Worm (Caenorhabditis elegans) whole organism, L4 larva: ENCODE results near the gene W04E12.9.
A peak's percentile ranks its signal among the peaks of the same experiment; 100 is the strongest.

ENCODE experiments used
- F10B5.3 ChIP-seq: sonication (generic microtip); optimal IDR thresholded peaks from 2 replicates; lab custom pipeline; 2016; ENCODE audit warnings: mild to moderate bottlenecking, missing genetic modification characterization, missing compliant biosample characterization
- F49E8.2 ChIP-seq: sonication (generic microtip); optimal IDR thresholded peaks from 2 replicates; lab custom pipeline; 2016; ENCODE audit warnings: missing compliant biosample characterization, mild to moderate bottlenecking, missing genetic modification characterization, borderline replicate concordance
- R02D3.7 ChIP-seq: fragments of 150-350 bp; sonication (generic microtip); optimal IDR thresholded peaks from 3 replicates; lab custom pipeline; 2014; ENCODE audit warnings: missing biosample characterization, missing genetic modification characterization
- T20F7.1 ChIP-seq: fragments of 200-800 bp; sonication (Bioruptor generic); optimal IDR thresholded peaks from 2 replicates; lab custom pipeline; 2018; ENCODE audit warnings: mild to moderate bottlenecking, missing genetic modification characterization, missing compliant biosample characterization
- aha-1 ChIP-seq: fragments of 150-350 bp; peaks from one replicate; lab custom pipeline; 2014; ENCODE audit warnings: missing biosample characterization, missing genetic modification characterization
- arid-1 ChIP-seq: fragments of 200-800 bp; sonication (Bioruptor generic); conservative IDR thresholded peaks from 2 replicates; pipeline ENCODE4 v1.3.6; 2022; ENCODE audit warnings: missing genetic modification reagents, missing genetic modification characterization, missing compliant biosample characterization
- attf-4 ChIP-seq: sonication (generic microtip); optimal IDR thresholded peaks from 3 replicates; lab custom pipeline; 2017; ENCODE audit warnings: missing biosample characterization, missing genetic modification characterization
- ceh-44 ChIP-seq: fragments of 200-800 bp; sonication (Bioruptor generic); IDR thresholded peaks from 2 replicates; pipeline ENCODE4 v1.3.6; 2022; ENCODE audit warnings: missing genetic modification reagents, missing genetic modification characterization, missing compliant biosample characterization
- ceh-82 ChIP-seq: sonication (generic microtip); optimal IDR thresholded peaks from 2 replicates; lab custom pipeline; 2017; ENCODE audit warnings: missing biosample characterization, missing genetic modification characterization
- daf-19 ChIP-seq: fragments of 200-800 bp; sonication (Bioruptor generic); conservative IDR thresholded peaks from 2 replicates; pipeline ENCODE4 v1.3.6; 2022; ENCODE audit warnings: missing genetic modification characterization, missing compliant biosample characterization
- dmd-8 ChIP-seq: fragments of 200-800 bp; sonication (Bioruptor generic); IDR thresholded peaks from 2 replicates; pipeline ENCODE4 v1.3.6; 2022; ENCODE audit warnings: missing genetic modification characterization, missing compliant biosample characterization
- egl-27 ChIP-seq: sonication (generic microtip); optimal IDR thresholded peaks from 3 replicates; lab custom pipeline; 2017; ENCODE audit warnings: missing biosample characterization, missing genetic modification reagents, missing genetic modification characterization
- fkh-10 ChIP-seq: fragments of 150-350 bp; optimal IDR thresholded peaks from 2 replicates; lab custom pipeline; 2014; ENCODE audit warnings: missing biosample characterization, missing genetic modification reagents, missing genetic modification characterization
- fos-1 ChIP-seq: fragments of 150-350 bp; optimal IDR thresholded peaks from 2 replicates; lab custom pipeline; 2014; ENCODE audit warnings: missing biosample characterization, missing genetic modification characterization
- gei-8 ChIP-seq: fragments of 200-800 bp; sonication (Bioruptor generic); optimal IDR thresholded peaks from 2 replicates; lab custom pipeline; 2018; ENCODE audit warnings: mild to moderate bottlenecking, missing genetic modification characterization, missing compliant biosample characterization
- hif-1 ChIP-seq, 2 experiments: sonication (generic microtip); optimal IDR thresholded peaks; 2 replicates each; lab custom pipeline; 2016 to 2017; ENCODE audit warnings: missing compliant biosample characterization in 2 of 2, missing genetic modification characterization in 2 of 2, missing genetic modification reagents in 2 of 2, missing genotype in 2 of 2, mild to moderate bottlenecking in 1 of 2
- hlh-30 ChIP-seq: sonication (generic microtip); optimal IDR thresholded peaks from 2 replicates; lab custom pipeline; 2017; ENCODE audit warnings: antibody characterized with exemption, mild to moderate bottlenecking, missing genetic modification characterization, missing compliant biosample characterization; ENCODE audit not compliant: insufficient read depth
- lim-7 ChIP-seq: fragments of 200-800 bp; sonication (Bioruptor generic); IDR thresholded peaks from 2 replicates; pipeline ENCODE4 v1.3.6; 2022; ENCODE audit warnings: missing genetic modification characterization, missing compliant biosample characterization
- lin-38 ChIP-seq: fragments of 200-800 bp; sonication (Bioruptor generic); IDR thresholded peaks from 2 replicates; pipeline ENCODE4 v1.3.6; 2022; ENCODE audit warnings: missing genetic modification reagents, missing genetic modification characterization, missing compliant biosample characterization
- lsy-2 ChIP-seq, 2 experiments: fragments of 150-350 bp in 1 of 2; sonication (generic microtip) in 1 of 2; optimal IDR thresholded peaks; 2 replicates each; lab custom pipeline; 2014 to 2017; ENCODE audit warnings: missing biosample characterization in 2 of 2, missing genetic modification characterization in 2 of 2
- madf-5 ChIP-seq, 2 experiments: fragments of 200-800 bp; sonication (Bioruptor generic); IDR thresholded peaks; 2 replicates each; pipeline ENCODE4 v1.3.6; 2022; ENCODE audit warnings: missing compliant biosample characterization in 2 of 2, missing genetic modification characterization in 2 of 2
- madf-9 ChIP-seq: fragments of 200-800 bp; sonication (Bioruptor generic); conservative IDR thresholded peaks from 2 replicates; pipeline ENCODE4 v1.3.6; 2022; ENCODE audit warnings: missing genetic modification reagents, missing genetic modification characterization, missing compliant biosample characterization
- mep-1 ChIP-seq: fragments of 150-350 bp; sonication (generic microtip); optimal IDR thresholded peaks from 3 replicates; lab custom pipeline; 2014; ENCODE audit warnings: missing biosample characterization, missing genetic modification characterization
- mes-2 ChIP-seq: sonication (generic microtip); optimal IDR thresholded peaks from 2 replicates; lab custom pipeline; 2016; ENCODE audit warnings: missing genotype, mild to moderate bottlenecking, missing genetic modification characterization, missing compliant biosample characterization; ENCODE audit not compliant: poor library complexity, severe bottlenecking
- mxl-2 ChIP-seq: fragments of 200-800 bp; sonication (Bioruptor generic); conservative IDR thresholded peaks from 2 replicates; pipeline ENCODE4 v1.3.6; 2022; ENCODE audit warnings: missing genetic modification reagents, missing genetic modification characterization, missing compliant biosample characterization
- mxl-3 ChIP-seq: fragments of 200-800 bp; sonication (Bioruptor generic); optimal IDR thresholded peaks from 2 replicates; lab custom pipeline; 2018; ENCODE audit warnings: mild to moderate bottlenecking, missing genetic modification characterization, missing compliant biosample characterization
- nhr-10 ChIP-seq: fragments of 150-350 bp; optimal IDR thresholded peaks from 2 replicates; lab custom pipeline; 2014; ENCODE audit warnings: missing biosample characterization, missing genetic modification characterization
- nhr-11 ChIP-seq: fragments of 150-350 bp; optimal IDR thresholded peaks from 2 replicates; lab custom pipeline; 2014; ENCODE audit warnings: missing biosample characterization, missing genetic modification characterization
- nhr-41 ChIP-seq: fragments of 200-800 bp; sonication (Bioruptor generic); IDR thresholded peaks from 2 replicates; pipeline ENCODE4 v1.3.6; 2022; ENCODE audit warnings: missing genetic modification reagents, missing genetic modification characterization, missing compliant biosample characterization
- nhr-6 ChIP-seq: fragments of 150-350 bp; optimal IDR thresholded peaks from 2 replicates; lab custom pipeline; 2014; ENCODE audit warnings: missing biosample characterization, missing genetic modification characterization
- nhr-77 ChIP-seq: fragments of 150-350 bp; optimal IDR thresholded peaks from 2 replicates; lab custom pipeline; 2014; ENCODE audit warnings: missing biosample characterization, missing genetic modification characterization
- pqm-1 ChIP-seq: sonication (generic microtip); optimal IDR thresholded peaks from 2 replicates; lab custom pipeline; 2017; ENCODE audit warnings: missing biosample characterization, missing genetic modification characterization
- saeg-2 ChIP-seq: fragments of 200-800 bp; sonication (Bioruptor generic); IDR thresholded peaks from 2 replicates; pipeline ENCODE4 v1.3.6; 2022; ENCODE audit warnings: missing genetic modification reagents, missing genetic modification characterization, missing compliant biosample characterization
- skn-1 ChIP-seq: fragments of 150-350 bp; optimal IDR thresholded peaks from 2 replicates; lab custom pipeline; 2014; ENCODE audit warnings: missing biosample characterization, missing genetic modification characterization
- snpc-1.2 ChIP-seq: fragments of 200-800 bp; sonication (Bioruptor generic); IDR thresholded peaks from 2 replicates; pipeline ENCODE4 v1.3.6; 2022; ENCODE audit warnings: missing genetic modification reagents, missing genetic modification characterization, missing compliant biosample characterization
- snpc-4 ChIP-seq: fragments of 150-350 bp; optimal IDR thresholded peaks from 2 replicates; lab custom pipeline; 2014; ENCODE audit warnings: missing biosample characterization, missing genetic modification characterization
- spr-1 ChIP-seq: sonication (generic microtip); optimal IDR thresholded peaks from 2 replicates; lab custom pipeline; 2016; ENCODE audit warnings: mild to moderate bottlenecking, missing genetic modification characterization, missing compliant biosample characterization
- unc-130 ChIP-seq: sonication (generic microtip); optimal IDR thresholded peaks from 2 replicates; lab custom pipeline; 2016; ENCODE audit warnings: missing genetic modification reagents, missing genetic modification characterization, missing compliant biosample characterization
- unc-62 ChIP-seq, 3 experiments: fragments of 150-350 bp in 1 of 3; sonication (generic microtip); optimal IDR thresholded peaks in 2 of 3; peaks in 1 of 3; 1 replicate in 1 of 3; 2 replicates in 2 of 3; lab custom pipeline; 2014 to 2017; ENCODE audit warnings: missing biosample characterization in 3 of 3, missing genetic modification characterization in 3 of 3, missing genetic modification reagents in 3 of 3, missing genotype in 1 of 3
- zag-1 ChIP-seq: fragments of 150-350 bp; optimal IDR thresholded peaks from 2 replicates; lab custom pipeline; 2014; ENCODE audit warnings: missing biosample characterization, missing genetic modification characterization
- zip-11 ChIP-seq: fragments of 200-800 bp; sonication (Bioruptor generic); IDR thresholded peaks from 2 replicates; pipeline ENCODE4 v1.3.6; 2022; ENCODE audit warnings: missing genetic modification characterization, missing compliant biosample characterization
- zip-2 ChIP-seq: fragments of 150-350 bp; optimal IDR thresholded peaks from 2 replicates; lab custom pipeline; 2014; ENCODE audit warnings: missing biosample characterization, missing genetic modification characterization
- ztf-7 ChIP-seq: fragments of 150-350 bp; optimal IDR thresholded peaks from 2 replicates; lab custom pipeline; 2014; ENCODE audit warnings: missing biosample characterization, missing genetic modification characterization

W04E12.9 gene

DNA sequence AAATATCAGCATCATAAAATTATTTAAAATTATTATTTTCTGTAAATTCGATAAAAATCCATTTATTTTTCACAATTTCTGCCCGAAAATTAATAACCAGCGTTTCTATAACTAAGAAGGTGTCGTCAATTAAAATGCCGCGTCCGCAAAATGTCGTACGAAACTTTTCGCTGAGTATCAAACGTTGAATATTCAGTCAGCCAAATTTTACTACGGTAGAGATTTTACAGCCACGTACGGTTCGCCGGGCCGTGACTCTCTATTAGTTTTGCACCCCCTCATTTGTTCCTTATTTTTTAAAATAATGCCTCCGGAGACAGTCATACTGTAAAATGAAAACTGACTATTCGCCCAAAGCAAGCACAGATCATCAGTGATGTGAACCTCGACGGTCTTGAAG, 14.5 kb downstream of the W04E12.9 start:
- peak; percentile 49 for TF ChIP-seq unc-130 (GFP tag; lab: Kevin White, UChicago)

DNA sequence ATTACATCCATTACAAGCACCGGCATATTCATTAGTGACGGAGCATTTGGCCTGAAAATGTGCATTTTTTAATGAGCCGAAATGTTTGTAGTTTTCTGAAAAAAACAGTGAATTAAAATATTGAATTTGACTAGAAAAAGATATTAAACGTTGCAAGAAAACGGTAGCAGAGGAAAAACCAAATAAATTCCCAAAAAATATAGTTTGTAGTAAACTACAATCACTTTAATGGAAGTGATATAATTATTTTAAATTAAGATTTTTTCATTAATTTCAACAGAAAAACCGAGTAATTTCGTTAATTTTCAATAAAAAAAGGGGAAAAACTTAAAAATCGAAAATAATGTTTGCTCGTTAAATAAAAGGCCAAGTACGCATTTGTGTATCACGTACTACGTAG, 15.3 kb downstream of the W04E12.9 start, which contains the start of gene M162.15:
TSS of gene M162.15 (minus strand) at position 101 of the 400 bp plus-strand sequence.
- no peak for TF ChIP-seq pqm-1 (tag; lab: Kevin White, UChicago)
- TF ChIP-seq nhr-10 (tag; lab: Kevin White, UChicago): no peak
- no peak for TF ChIP-seq arid-1 (GFP tag; lab: Robert Waterston, UW)
- TF ChIP-seq skn-1 (tag; lab: Kevin White, UChicago): no peak
- no peak for TF ChIP-seq mxl-3
- TF ChIP-seq lsy-2 (tag; optimal IDR thresholded peaks at IDR 0.05; lab: Kevin White, UChicago): no peak
- no peak for TF ChIP-seq lin-38
- no peak for TF ChIP-seq fkh-10
- TF ChIP-seq nhr-6 (tag; lab: Kevin White, UChicago): no peak
- no peak for TF ChIP-seq nhr-77 (tag; lab: Kevin White, UChicago)
- TF ChIP-seq snpc-4 (tag; lab: Kevin White, UChicago): no peak
- no peak for TF ChIP-seq hif-1 (tag; optimal IDR thresholded peaks at IDR 0.05; lab: Kevin White, UChicago)
- TF ChIP-seq aha-1 (tag; lab: Kevin White, UChicago): no peak
- TF ChIP-seq ceh-82: no peak
- TF ChIP-seq unc-62 (GFP tag; optimal IDR thresholded peaks at IDR 0.05 in 1 of 2; lab: Kevin White, UChicago): no peak
- no peak for TF ChIP-seq unc-62 (tag; optimal IDR thresholded peaks at IDR 0.05; lab: Kevin White, UChicago)
- TF ChIP-seq mes-2 (tag; lab: Kevin White, UChicago): no peak

DNA sequence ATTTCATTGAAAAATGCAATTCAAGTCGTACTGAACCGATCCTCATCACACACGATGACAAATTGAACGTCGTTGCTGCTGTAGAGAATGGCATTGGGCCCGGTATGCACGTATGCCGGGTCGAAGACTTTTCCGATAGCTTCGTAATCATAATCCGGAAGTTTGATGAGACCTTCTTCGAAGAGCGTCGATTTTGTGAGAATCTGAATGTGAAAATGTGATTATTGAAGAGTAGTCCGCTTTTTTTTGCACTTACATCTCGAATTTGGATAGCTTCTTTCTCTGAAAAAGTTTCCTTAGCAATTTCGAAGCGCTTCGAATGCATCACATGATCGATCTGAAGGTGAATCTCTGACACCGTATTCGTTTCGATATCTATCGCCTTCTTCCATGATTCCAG, 20.9 kb downstream of the W04E12.9 start, which contains the start of gene fbxa-118:
TSS of gene fbxa-118 (minus strand) at position 101 of the 400 bp plus-strand sequence.
- TF ChIP-seq mep-1 (no peak), egl-27 (no peak), F10B5.3 (tag; lab: Kevin White, UChicago) (no peak), snpc-4 (tag; lab: Kevin White, UChicago) (no peak), T20F7.1 (no peak), arid-1 (GFP tag; lab: Robert Waterston, UW) (no peak), unc-62 (GFP tag; optimal IDR thresholded peaks at IDR 0.05 in 1 of 2; lab: Kevin White, UChicago) (no peak), unc-62 (tag; optimal IDR thresholded peaks at IDR 0.05; lab: Kevin White, UChicago) (no peak), zip-2 (no peak), fos-1 (tag; lab: Kevin White, UChicago) (no peak), gei-8 (no peak)

DNA sequence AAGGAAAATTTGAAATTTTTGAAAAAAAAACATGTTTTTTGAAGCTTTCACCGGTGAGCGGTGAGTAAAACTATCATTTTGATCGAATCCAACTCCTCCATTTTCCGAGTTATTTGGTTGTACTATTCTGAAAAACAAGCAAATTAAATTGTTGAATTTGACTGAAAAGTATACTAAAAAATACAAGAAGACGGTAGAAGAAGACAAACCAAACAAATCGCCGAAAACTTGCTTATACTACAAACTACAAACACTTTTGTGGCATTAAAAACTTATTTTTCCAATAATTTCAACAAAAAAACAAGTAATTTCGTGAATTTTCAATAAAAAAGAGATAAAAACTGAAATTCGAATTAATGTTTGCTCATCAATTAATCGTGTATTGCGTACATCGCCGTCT, 22.3 kb downstream of the W04E12.9 start, which contains the start of gene fbxa-194:
TSS of gene fbxa-194 (minus strand) at position 101 of the 400 bp plus-strand sequence.
- no peak for TF ChIP-seq ceh-44 (GFP tag; lab: Robert Waterston, UW)
- no peak for TF ChIP-seq daf-19 (GFP tag; lab: Robert Waterston, UW)

DNA sequence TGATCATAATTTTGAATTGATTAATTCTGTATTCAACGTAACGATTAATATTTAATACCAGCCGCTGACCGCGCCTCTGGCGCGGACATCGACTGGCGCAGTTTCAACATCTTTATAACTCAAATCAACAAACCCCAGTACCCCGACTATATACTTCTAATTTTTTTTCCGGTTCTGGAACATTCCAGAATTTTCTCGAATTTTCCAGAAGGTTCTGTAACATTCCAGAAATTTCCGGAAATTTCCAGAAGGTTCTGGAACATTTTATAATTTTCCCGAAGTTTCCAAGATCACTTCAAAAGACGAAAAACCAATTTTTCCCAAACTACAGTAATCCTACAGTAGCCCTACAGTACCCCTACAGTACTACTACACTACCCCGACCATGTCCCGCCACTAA, 22.9 kb downstream of the W04E12.9 start:
- no peak for TF ChIP-seq R02D3.7 (tag; lab: Kevin White, UChicago)
- TF ChIP-seq snpc-1.2 (GFP tag; lab: Robert Waterston, UW): no peak
- TF ChIP-seq zag-1: no peak
- TF ChIP-seq lim-7 (GFP tag; lab: Robert Waterston, UW): no peak
- TF ChIP-seq spr-1 (tag; lab: Kevin White, UChicago): no peak
- TF ChIP-seq hlh-30 (tag; lab: Kevin White, UChicago): no peak
- no peak for TF ChIP-seq saeg-2 (GFP tag; lab: Robert Waterston, UW)
- no peak for TF ChIP-seq zip-11 (GFP tag; lab: Robert Waterston, UW)
- TF ChIP-seq dmd-8 (GFP tag; lab: Robert Waterston, UW): no peak
- no peak for TF ChIP-seq mxl-2
- no peak for TF ChIP-seq attf-4 (tag; lab: Kevin White, UChicago)
- TF ChIP-seq nhr-11: no peak
- TF ChIP-seq ztf-7 (tag; lab: Kevin White, UChicago): no peak
- TF ChIP-seq nhr-41 (GFP tag; lab: Robert Waterston, UW): no peak
- no peak for TF ChIP-seq F10B5.3 (tag; lab: Kevin White, UChicago)
- no peak for TF ChIP-seq madf-5 (GFP tag; IDR thresholded peaks at IDR 0.05; lab: Robert Waterston, UW)
- TF ChIP-seq ceh-44 (GFP tag; lab: Robert Waterston, UW): no peak
- TF ChIP-seq F49E8.2 (tag; lab: Kevin White, UChicago): no peak
- TF ChIP-seq madf-9: no peak
- TF ChIP-seq, all 104 proteins: peak for 0
